Worm (Caenorhabditis elegans) whole organism, late embryonic: ENCODE measurements around the gene F19F10.14.

Source experiments
- hlh-15 ChIP-seq: sonication (generic microtip); optimal IDR thresholded peaks from 2 replicates; lab custom pipeline; 2016; ENCODE audit warnings: missing genetic modification characterization, missing compliant biosample characterization
- hlh-8 ChIP-seq: sonication (generic microtip); optimal IDR thresholded peaks from 2 replicates; lab custom pipeline; 2016; ENCODE audit warnings: missing genotype, missing genetic modification characterization, missing compliant biosample characterization
- sox-4 ChIP-seq: sonication (generic microtip); optimal IDR thresholded peaks from 2 replicates; lab custom pipeline; 2017; ENCODE audit warnings: mild to moderate bottlenecking, missing genetic modification characterization, inconsistent platforms, missing compliant biosample characterization

- TF ChIP-seq hlh-15 (tag; lab: Kevin White, UChicago) (no peak), sox-4 (tag; lab: Kevin White, UChicago) (no peak), hlh-8 (no peak)
Observed at ce11 chrV:7562947-7563346, 7.9 kb downstream of the F19F10.14 start, which contains the start of gene F19F10.1.
